Fruit fly (Drosophila melanogaster): Measurements from ENCODE around the gene Asciz.

Gene Asciz

DNA sequence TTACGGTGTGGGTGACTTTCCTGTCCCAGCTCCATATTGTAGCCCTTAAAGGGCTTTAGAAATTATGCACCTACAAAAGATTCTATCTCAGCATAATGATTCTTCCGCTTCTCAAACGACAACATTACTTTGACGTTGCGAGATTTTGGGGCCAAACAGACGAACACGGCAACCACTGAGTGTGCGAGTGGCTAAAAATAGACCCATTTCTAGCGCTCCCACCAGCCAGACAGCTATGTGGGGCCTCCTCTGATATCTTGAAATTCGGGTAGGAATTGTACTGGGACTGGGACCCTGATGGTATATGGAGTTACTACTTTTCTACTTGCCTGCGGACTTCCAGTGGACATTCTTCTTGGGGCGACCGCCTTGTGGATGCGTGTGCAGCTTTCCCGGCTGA is 11.8 kb upstream of the Asciz start:
- TF ChIP-seq bigmax (GFP tag; optimal IDR thresholded peaks at IDR 0.05) (no peak), CG34422 (GFP tag; IDR thresholded peaks at IDR 0.05) (0 out of 3 replicates have a peak, but pooled peaks have one; percentile 7), kah (GFP tag; optimal IDR thresholded peaks at IDR 0.05) (peak; percentile 92), CG10654 (GFP tag; optimal IDR thresholded peaks at IDR 0.05) (no peak), CG2202 (tag; optimal IDR thresholded peaks at IDR 0.05) (no peak), Awh (GFP tag; IDR thresholded peaks at IDR 0.05) (no peak), NC2α (GFP tag; optimal IDR thresholded peaks at IDR 0.05) (no peak)

DNA sequence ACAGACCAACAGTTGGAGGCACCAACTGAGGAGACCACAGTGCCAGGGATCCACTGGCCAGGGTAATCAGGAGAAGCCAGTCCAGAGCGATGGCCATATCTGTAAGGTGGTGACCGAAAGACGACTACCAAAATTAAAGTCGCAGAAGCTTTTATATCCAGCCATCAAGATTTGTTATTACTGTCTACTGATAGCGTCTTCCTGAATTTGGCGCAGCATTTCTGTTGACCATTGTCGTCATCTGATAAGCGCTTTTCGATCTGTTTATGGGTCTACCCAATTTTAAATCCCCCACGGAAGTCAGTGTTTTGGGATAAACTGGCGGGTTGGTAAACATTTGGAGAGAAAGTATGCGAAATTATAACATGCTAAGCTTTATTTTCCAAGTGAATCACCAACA is 6.4 kb upstream of the Asciz start, which contains the start of gene CG14963:
Gene CG14963 (minus strand): TSS at position 101 of the 400 bp plus-strand sequence.
- TF ChIP-seq tap (tag; optimal IDR thresholded peaks at IDR 0.05), result no peak
- no peak for TF ChIP-seq CG18011 (GFP tag; optimal IDR thresholded peaks at IDR 0.05)
- TF ChIP-seq H15 (GFP tag; IDR thresholded peaks at IDR 0.05), result no peak
- no peak for TF ChIP-seq tup (GFP tag; optimal IDR thresholded peaks at IDR 0.05)
- no peak for TF ChIP-seq pho (GFP tag; optimal IDR thresholded peaks at IDR 0.05)
- TF ChIP-seq wek (GFP tag; optimal IDR thresholded peaks at IDR 0.05), result no peak
- TF ChIP-seq crp (GFP tag; optimal IDR thresholded peaks at IDR 0.05), result no peak
- TF ChIP-seq CG10147 (GFP tag; optimal IDR thresholded peaks at IDR 0.05), result no peak
- no peak for TF ChIP-seq CG10543 (GFP tag; optimal IDR thresholded peaks at IDR 0.05)
- no peak for TF ChIP-seq CG11085 (GFP tag; IDR thresholded peaks at IDR 0.05)
- TF ChIP-seq Opbp (GFP tag; IDR thresholded peaks at IDR 0.05; ENCODE audit: partially characterized antibody), result no peak
- no peak for TF ChIP-seq CG15696 (tag; optimal IDR thresholded peaks at IDR 0.05)
- TF ChIP-seq caup (GFP tag; optimal IDR thresholded peaks at IDR 0.05; ENCODE audit: severe bottlenecking), result no peak
- TF ChIP-seq tgo (GFP tag; IDR thresholded peaks at IDR 0.05), result no peak

DNA sequence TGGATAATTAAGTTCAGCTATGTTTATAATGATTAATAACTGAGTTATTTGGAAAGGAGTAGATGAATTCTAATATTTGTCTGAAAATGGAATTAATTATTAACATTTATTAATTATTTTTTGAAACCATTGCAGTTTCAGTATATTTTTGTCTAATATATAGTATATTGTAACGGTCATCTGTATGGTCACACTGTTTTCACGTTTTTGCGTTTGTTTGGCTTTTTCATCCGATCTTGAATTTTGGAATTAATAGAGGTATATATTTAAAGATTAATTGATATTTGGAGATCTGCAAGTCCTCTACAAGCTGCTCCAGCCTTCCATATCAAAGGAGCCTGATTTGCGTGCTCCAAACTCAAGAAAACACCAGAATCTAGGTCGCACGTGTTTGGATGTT is 3.1 kb upstream of the Asciz start, which contains the start of the genes CG32278 and CG32281:
Gene CG32278 (plus strand): TSS at position 180 of the 400 bp plus-strand sequence.
Gene CG32281 (plus strand): TSS at position 269 of the 400 bp plus-strand sequence.
- TF ChIP-seq MESR4 (GFP tag; optimal IDR thresholded peaks at IDR 0.05) (peak; percentile 47), YL-1 (GFP tag; optimal IDR thresholded peaks at IDR 0.05) (peak; percentile 40), Hr78 (GFP tag; optimal IDR thresholded peaks at IDR 0.05) (no peak), CG6654 (GFP tag; optimal IDR thresholded peaks at IDR 0.05) (no peak), Dfd (GFP tag; optimal IDR thresholded peaks at IDR 0.05) (no peak), CG2889 (GFP tag; IDR thresholded peaks at IDR 0.05) (no peak), Oaz (GFP tag; IDR thresholded peaks at IDR 0.05) (no peak), CG3065 (GFP tag; optimal IDR thresholded peaks at IDR 0.05) (no peak), gcm (GFP tag; optimal IDR thresholded peaks at IDR 0.05) (no peak), CG1024 (GFP tag; IDR thresholded peaks at IDR 0.05) (no peak), gfzf (GFP tag; optimal IDR thresholded peaks at IDR 0.05) (peak; percentile 54), CG4617 (GFP tag; optimal IDR thresholded peaks at IDR 0.05; ENCODE audit: borderline replicate concordance) (peak; percentile 28), gce (GFP tag; IDR thresholded peaks at IDR 0.05) (no peak), pita (GFP tag; optimal IDR thresholded peaks at IDR 0.05) (no peak), cwo (GFP tag; optimal IDR thresholded peaks at IDR 0.05) (no peak), stwl (tag; optimal IDR thresholded peaks at IDR 0.05) (peak; percentile 41), p53 (GFP tag; optimal IDR thresholded peaks at IDR 0.05) (no peak), Lim3 (GFP tag; IDR thresholded peaks at IDR 0.05) (no peak), Max (GFP tag; optimal IDR thresholded peaks at IDR 0.05) (peak; percentile 9), exex (tag; optimal IDR thresholded peaks at IDR 0.05) (no peak), CG9797 (GFP tag; optimal IDR thresholded peaks at IDR 0.05) (peak; percentile 52), CG7786 (GFP tag; optimal IDR thresholded peaks at IDR 0.05) (no peak), trem (tag; optimal IDR thresholded peaks at IDR 0.05) (peak; percentile 41), CG3995 (GFP tag; optimal IDR thresholded peaks at IDR 0.05) (peak; percentile 67), CG18476 (GFP tag; optimal IDR thresholded peaks at IDR 0.05) (no peak), CG2202 (tag; optimal IDR thresholded peaks at IDR 0.05) (no peak), amos (GFP tag; IDR thresholded peaks at IDR 0.05; ENCODE audit: partially characterized antibody) (no peak), vvl (GFP tag; IDR thresholded peaks at IDR 0.05) (no peak)
